Worm (Caenorhabditis elegans) whole organism, young adult: ENCODE measurements around the gene F46G10.1.

Experiments
- B0035.1 ChIP-seq: sonication (generic microtip); optimal IDR thresholded peaks from 2 replicates; lab custom pipeline; 2016; ENCODE audit warnings: missing genetic modification characterization, mild to moderate bottlenecking, missing compliant biosample characterization, missing genotype, missing genetic modification reagents
- B0261.1 ChIP-seq: sonication (generic microtip); optimal IDR thresholded peaks from 2 replicates; lab custom pipeline; 2016; ENCODE audit warnings: mild to moderate bottlenecking, missing genetic modification characterization, moderate library complexity, missing compliant biosample characterization
- B0336.3 ChIP-seq: fragments of 200-800 bp; sonication (Bioruptor generic); IDR thresholded peaks from 2 replicates; pipeline ENCODE4 v1.3.6; 2022; ENCODE audit warnings: missing genetic modification characterization, missing compliant biosample characterization
- F10E7.11 ChIP-seq: sonication (generic microtip); optimal IDR thresholded peaks from 2 replicates; lab custom pipeline; 2017; ENCODE audit warnings: mild to moderate bottlenecking, missing genetic modification characterization, moderate library complexity, missing compliant biosample characterization
- F22D6.2 ChIP-seq: sonication (generic microtip); optimal IDR thresholded peaks from 2 replicates; lab custom pipeline; 2016; ENCODE audit warnings: mild to moderate bottlenecking, missing genetic modification characterization, missing compliant biosample characterization
- K11D2.4 ChIP-seq: fragments of 200-800 bp; sonication (Bioruptor generic); IDR thresholded peaks from 2 replicates; pipeline ENCODE4 v1.3.6; 2022; ENCODE audit warnings: missing genetic modification reagents, missing genetic modification characterization, missing compliant biosample characterization
- K12H6.12 ChIP-seq: fragments of 200-800 bp; sonication (Bioruptor generic); optimal IDR thresholded peaks from 2 replicates; lab custom pipeline; 2018; ENCODE audit warnings: mild to moderate bottlenecking, missing genetic modification characterization, missing compliant biosample characterization
- T07F8.4 ChIP-seq: sonication (generic microtip); optimal IDR thresholded peaks from 2 replicates; lab custom pipeline; 2016; ENCODE audit warnings: mild to moderate bottlenecking, missing genetic modification characterization, moderate library complexity, missing compliant biosample characterization
- Y53G8AR.9 ChIP-seq: fragments of 200-800 bp; sonication (Bioruptor generic); conservative IDR thresholded peaks from 2 replicates; pipeline ENCODE4 v1.3.6; 2022; ENCODE audit warnings: missing genetic modification reagents, missing genetic modification characterization, missing compliant biosample characterization
- Y56A3A.18 ChIP-seq: fragments of 200-800 bp; sonication (Bioruptor generic); IDR thresholded peaks from 2 replicates; pipeline ENCODE4 v1.3.6; 2022; ENCODE audit warnings: missing genetic modification reagents, missing genetic modification characterization, missing compliant biosample characterization
- Y95B8A.8 ChIP-seq: fragments of 200-800 bp; sonication (Bioruptor generic); IDR thresholded peaks from 2 replicates; pipeline ENCODE4 v1.3.6; 2022; ENCODE audit warnings: missing genetic modification reagents, missing genetic modification characterization, missing compliant biosample characterization
- ama-1 ChIP-seq, 3 experiments: fragments of 150-350 bp in 1 of 3; sonication (generic microtip) in 2 of 3; optimal IDR thresholded peaks; 2 replicates each; lab custom pipeline; 2014 to 2018; ENCODE audit warnings: missing biosample characterization in 2 of 3, missing genetic modification characterization in 2 of 3, missing genetic modification reagents in 2 of 3
- attf-3 ChIP-seq: fragments of 200-800 bp; sonication (Bioruptor generic); conservative IDR thresholded peaks from 2 replicates; pipeline ENCODE4 v1.3.6; 2022; ENCODE audit warnings: missing genetic modification reagents, missing genetic modification characterization, missing compliant biosample characterization
- ceh-27 ChIP-seq: fragments of 200-800 bp; sonication (Bioruptor generic); optimal IDR thresholded peaks from 2 replicates; lab custom pipeline; 2018; ENCODE audit warnings: mild to moderate bottlenecking, missing genetic modification characterization, moderate library complexity, missing compliant biosample characterization
- efl-1 ChIP-seq: fragments of 150-350 bp; optimal IDR thresholded peaks from 2 replicates; lab custom pipeline; 2014; ENCODE audit warnings: missing biosample characterization, missing genetic modification reagents, missing genetic modification characterization
- egl-44 ChIP-seq: fragments of 200-800 bp; sonication (Bioruptor generic); IDR thresholded peaks from 2 replicates; pipeline ENCODE4 v1.3.6; 2022; ENCODE audit warnings: missing genetic modification reagents, missing genetic modification characterization, missing compliant biosample characterization
- fkh-3 ChIP-seq: sonication (generic microtip); optimal IDR thresholded peaks from 2 replicates; lab custom pipeline; 2016; ENCODE audit warnings: mild to moderate bottlenecking, missing genetic modification characterization, missing compliant biosample characterization
- hlh-26 ChIP-seq: fragments of 200-800 bp; sonication (Bioruptor generic); conservative IDR thresholded peaks from 2 replicates; pipeline ENCODE4 v1.3.6; 2022; ENCODE audit warnings: missing genetic modification reagents, missing genetic modification characterization, missing compliant biosample characterization
- let-607 ChIP-seq, 2 experiments: fragments of 200-800 bp in 1 of 2; sonication (Bioruptor generic) in 1 of 2; sonication (generic microtip) in 1 of 2; optimal IDR thresholded peaks; 2 replicates each; lab custom pipeline; 2016 to 2018; ENCODE audit warnings: mild to moderate bottlenecking in 2 of 2, missing compliant biosample characterization in 2 of 2, missing genetic modification characterization in 2 of 2, moderate library complexity in 2 of 2, missing genotype in 1 of 2
- lin-26 ChIP-seq: fragments of 200-800 bp; sonication (Bioruptor generic); IDR thresholded peaks from 2 replicates; pipeline ENCODE4 v1.3.6; 2022; ENCODE audit warnings: missing genetic modification reagents, missing genetic modification characterization, missing compliant biosample characterization
- lin-35 ChIP-seq, 3 experiments: fragments of 150-350 bp in 2 of 3; sonication (generic microtip) in 1 of 3; optimal IDR thresholded peaks; 2 replicates each; lab custom pipeline; 2014 to 2018; ENCODE audit warnings: missing biosample characterization in 3 of 3, missing genetic modification characterization in 3 of 3, missing genetic modification reagents in 3 of 3
- lin-40 ChIP-seq: sonication (generic microtip); optimal IDR thresholded peaks from 2 replicates; lab custom pipeline; 2016; ENCODE audit warnings: missing genetic modification characterization, mild to moderate bottlenecking, missing compliant biosample characterization, missing genotype, missing genetic modification reagents
- lsy-27 ChIP-seq: sonication (generic microtip); optimal IDR thresholded peaks from 2 replicates; lab custom pipeline; 2017; ENCODE audit warnings: missing genetic modification characterization, mild to moderate bottlenecking, missing compliant biosample characterization, antibody characterized with exemption, missing genotype, borderline replicate concordance; ENCODE audit not compliant: insufficient read depth
- madf-3 ChIP-seq: fragments of 200-800 bp; sonication (Bioruptor generic); IDR thresholded peaks from 2 replicates; pipeline ENCODE4 v1.3.6; 2022; ENCODE audit warnings: missing genetic modification reagents, missing genetic modification characterization, missing compliant biosample characterization
- nfya-1 ChIP-seq: sonication (generic microtip); optimal IDR thresholded peaks from 2 replicates; lab custom pipeline; 2017; ENCODE audit warnings: antibody characterized with exemption, missing compliant biosample characterization, missing genetic modification characterization, borderline replicate concordance; ENCODE audit not compliant: insufficient read depth
- nfyb-1 ChIP-seq: fragments of 200-800 bp; sonication (Bioruptor generic); IDR thresholded peaks from 2 replicates; pipeline ENCODE4 v1.3.6; 2022; ENCODE audit warnings: missing genetic modification reagents, missing genetic modification characterization, missing compliant biosample characterization
- nhr-179 ChIP-seq: sonication (generic microtip); optimal IDR thresholded peaks from 2 replicates; lab custom pipeline; 2016; ENCODE audit warnings: mild to moderate bottlenecking, missing genetic modification characterization, missing compliant biosample characterization
- nhr-27 ChIP-seq: fragments of 200-800 bp; sonication (Bioruptor generic); optimal IDR thresholded peaks from 2 replicates; lab custom pipeline; 2018; ENCODE audit warnings: mild to moderate bottlenecking, missing genetic modification characterization, moderate library complexity, missing compliant biosample characterization
- nhr-80 ChIP-seq: sonication (generic microtip); optimal IDR thresholded peaks from 2 replicates; lab custom pipeline; 2016; ENCODE audit warnings: missing genetic modification characterization, missing compliant biosample characterization
- repo-1 ChIP-seq: sonication (generic microtip); optimal IDR thresholded peaks from 2 replicates; lab custom pipeline; 2017; ENCODE audit warnings: mild to moderate bottlenecking, missing genetic modification characterization, missing compliant biosample characterization
- sea-2 ChIP-seq: fragments of 200-800 bp; sonication (Bioruptor generic); IDR thresholded peaks from 2 replicates; pipeline ENCODE4 v1.3.6; 2022; ENCODE audit warnings: missing genetic modification characterization, missing compliant biosample characterization
- snpc-1.1 ChIP-seq: sonication (generic microtip); optimal IDR thresholded peaks from 2 replicates; lab custom pipeline; 2017; ENCODE audit warnings: missing genetic modification characterization, mild to moderate bottlenecking, missing compliant biosample characterization, antibody characterized with exemption, moderate library complexity, missing genotype, missing genetic modification reagents; ENCODE audit not compliant: insufficient read depth
- snpc-1.3 ChIP-seq: sonication (generic microtip); optimal IDR thresholded peaks from 2 replicates; lab custom pipeline; 2017; ENCODE audit warnings: missing genetic modification characterization, mild to moderate bottlenecking, missing compliant biosample characterization, antibody characterized with exemption, moderate library complexity, missing genotype, missing genetic modification reagents; ENCODE audit not compliant: insufficient read depth
- tbx-9 ChIP-seq: sonication (generic microtip); optimal IDR thresholded peaks from 2 replicates; lab custom pipeline; 2016; ENCODE audit warnings: borderline replicate concordance, missing genetic modification characterization, inconsistent platforms, missing compliant biosample characterization
- zfh-2 ChIP-seq: fragments of 200-800 bp; sonication (Bioruptor generic); conservative IDR thresholded peaks from 2 replicates; pipeline ENCODE4 v1.3.6; 2022; ENCODE audit warnings: missing genetic modification reagents, missing genetic modification characterization, missing compliant biosample characterization
- ztf-22 ChIP-seq: fragments of 200-800 bp; sonication (Bioruptor generic); optimal IDR thresholded peaks from 2 replicates; lab custom pipeline; 2018; ENCODE audit warnings: mild to moderate bottlenecking, missing genetic modification characterization, moderate library complexity, missing compliant biosample characterization
- ztf-25 ChIP-seq: fragments of 200-800 bp; sonication (Bioruptor generic); IDR thresholded peaks from 2 replicates; pipeline ENCODE4 v1.3.6; 2022; ENCODE audit warnings: missing genetic modification reagents, missing genetic modification characterization, missing compliant biosample characterization

F46G10.1 gene

ce11 chrX:13350804-13351747 lies 39.5 kb upstream of the F46G10.1 start, which contains the start of gene mxl-3 (continued):
- TF ChIP-seq snpc-1.1 (tag; lab: Kevin White, UChicago) (no peak), zfh-2 (GFP tag; lab: Robert Waterston, UW) (peak; percentile 80), nhr-80 (peak; percentile 38), nfyb-1 (GFP tag; lab: Robert Waterston, UW) (peak; percentile 53), let-607 (tag; optimal IDR thresholded peaks at IDR 0.05; lab: Kevin White, UChicago) (peak in 1 of 2 experiments; percentile 21), K11D2.4 (peak; percentile 22)

- peak; percentile 22 for TF ChIP-seq Y53G8AR.9 (GFP tag; lab: Robert Waterston, UW)
- TF ChIP-seq Y56A3A.18 = peak; percentile 71; the same call in 1 of the 2 replicates
- TF ChIP-seq T07F8.4 (tag; lab: Kevin White, UChicago) = no peak
- TF ChIP-seq fkh-3 (tag; lab: Kevin White, UChicago) = peak; percentile 16
- peak; percentile 73 for TF ChIP-seq repo-1 (tag; lab: Kevin White, UChicago)
- TF ChIP-seq ama-1 (optimal IDR thresholded peaks at IDR 0.05; lab: Kevin White, UChicago) = peak; percentile 84
- TF ChIP-seq ama-1 (GFP tag; optimal IDR thresholded peaks at IDR 0.05; lab: Kevin White, UChicago) = no peak
- no peak for TF ChIP-seq let-607 (tag; optimal IDR thresholded peaks at IDR 0.05; lab: Kevin White, UChicago)
- peak in 1 of 3 experiments; percentile 57 for TF ChIP-seq lin-35 (GFP tag; optimal IDR thresholded peaks at IDR 0.05; lab: Kevin White, UChicago)
Measured at ce11 chrX:13350123-13350798, 38.7 kb upstream of the F46G10.1 start.

- TF ChIP-seq lin-40 (tag; lab: Kevin White, UChicago) (peak; percentile 65), lsy-27 (tag; lab: Kevin White, UChicago) (no peak), hlh-26 (GFP tag; lab: Robert Waterston, UW) (no peak), lin-26 (peak; percentile 52; the same call in 1 of the 2 replicates), B0261.1 (tag; lab: Kevin White, UChicago) (peak; percentile 18), ztf-25 (no peak), repo-1 (tag; lab: Kevin White, UChicago) (peak; percentile 88), efl-1 (GFP tag; lab: Kevin White, UChicago) (no peak), F22D6.2 (tag; lab: Kevin White, UChicago) (peak; percentile 62), B0336.3 (GFP tag; lab: Robert Waterston, UW) (no peak; the same call in 1 of the 2 replicates), ceh-27 (GFP tag; lab: Kevin White, UChicago) (no peak), madf-3 (GFP tag; lab: Robert Waterston, UW) (0 out of 2 replicates have a peak, but pooled peaks have one; percentile 24), snpc-1.3 (tag; lab: Kevin White, UChicago) (no peak), F10E7.11 (tag; lab: Kevin White, UChicago) (no peak), tbx-9 (tag; lab: Kevin White, UChicago) (no peak), K12H6.12 (no peak), sea-2 (GFP tag; lab: Robert Waterston, UW) (no peak), nhr-179 (tag; lab: Kevin White, UChicago) (no peak), nhr-27 (tag; lab: Kevin White, UChicago) (peak; percentile 34), Y95B8A.8 (GFP tag; lab: Robert Waterston, UW) (no peak), egl-44 (GFP tag; lab: Robert Waterston, UW) (no peak), B0035.1 (tag; lab: Kevin White, UChicago) (peak; percentile 19), nfyb-1 (GFP tag; lab: Robert Waterston, UW) (peak; percentile 83), attf-3 (no peak), nhr-80 (peak; percentile 44), ztf-22 (GFP tag; lab: Kevin White, UChicago) (no peak), nfya-1 (tag; lab: Kevin White, UChicago) (no peak)
Measured at ce11 chrX:13349230-13350122, 37.9 kb upstream of the F46G10.1 start.
